Fruit fly (Drosophila melanogaster): ENCODE measurements around the gene CG11458.

The CG11458 gene

dm6 chr3L:20905495-20905894 lies at the start of gene CG11458:
Gene CG11458 (plus strand): TSS chr3L:20905795.
- no peak for TF ChIP-seq noc (tag; optimal IDR thresholded peaks at IDR 0.05)

- TF ChIP-seq noc (tag; optimal IDR thresholded peaks at IDR 0.05), result no peak
These were observed 48.0 kb upstream of the CG11458 start for dm6 chr3L:20857609-20858008.

- TF ChIP-seq noc (tag; optimal IDR thresholded peaks at IDR 0.05), result no peak
These were observed 36.6 kb upstream of the CG11458 start for dm6 chr3L:20868995-20869394.

dm6 chr3L:20883969-20884368 lies 21.6 kb upstream of the CG11458 start:
- TF ChIP-seq noc (tag; optimal IDR thresholded peaks at IDR 0.05), result no peak

- no peak for TF ChIP-seq noc (tag; optimal IDR thresholded peaks at IDR 0.05)
These were observed 20.4 kb upstream of the CG11458 start, which contains the start of gene CG32432 for dm6 chr3L:20885172-20885571. Gene CG32432 (minus strand): TSS chr3L:20885188.

dm6 chr3L:20897317-20897716 lies 8.3 kb upstream of the CG11458 start, which contains the start of the genes Sfp77F and CG43931:
Gene Sfp77F (minus strand): TSS chr3L:20897417.
Gene CG43931 (plus strand): TSS chr3L:20897557.
- no peak for TF ChIP-seq noc (tag; optimal IDR thresholded peaks at IDR 0.05)

dm6 chr3L:20900996-20901395 lies 4.6 kb upstream of the CG11458 start:
- no peak for TF ChIP-seq noc (tag; optimal IDR thresholded peaks at IDR 0.05)

- TF ChIP-seq noc (tag; optimal IDR thresholded peaks at IDR 0.05), result no peak
These were observed 1.4 kb downstream of the CG11458 start for dm6 chr3L:20906959-20907358.

- no peak for TF ChIP-seq noc (tag; optimal IDR thresholded peaks at IDR 0.05)
These were observed 8.8 kb downstream of the CG11458 start for dm6 chr3L:20914375-20914774.

- TF ChIP-seq noc (tag; optimal IDR thresholded peaks at IDR 0.05), result no peak
These were observed 9.5 kb downstream of the CG11458 start for dm6 chr3L:20915111-20915510.

dm6 chr3L:20917025-20917691 lies 11.6 kb downstream of the CG11458 start:
- TF ChIP-seq noc (tag; optimal IDR thresholded peaks at IDR 0.05), result no peak

- no peak for TF ChIP-seq noc (tag; optimal IDR thresholded peaks at IDR 0.05)
These were observed 13.3 kb downstream of the CG11458 start for dm6 chr3L:20918945-20919344.

- no peak for TF ChIP-seq noc (tag; optimal IDR thresholded peaks at IDR 0.05)
These were observed 14.9 kb downstream of the CG11458 start for dm6 chr3L:20920495-20920894.

dm6 chr3L:20921859-20922258 lies 16.3 kb downstream of the CG11458 start:
- no peak for TF ChIP-seq noc (tag; optimal IDR thresholded peaks at IDR 0.05)

- TF ChIP-seq noc (tag; optimal IDR thresholded peaks at IDR 0.05), result no peak
These were observed 16.8 kb downstream of the CG11458 start for dm6 chr3L:20922279-20922830.

dm6 chr3L:20923030-20923591 lies 17.5 kb downstream of the CG11458 start:
- TF ChIP-seq noc (tag; optimal IDR thresholded peaks at IDR 0.05), result no peak

dm6 chr3L:20927526-20927925 lies 21.9 kb downstream of the CG11458 start, which contains the start of gene CG10589:
Gene CG10589 (plus strand): TSS chr3L:20927826.
- TF ChIP-seq noc (tag; optimal IDR thresholded peaks at IDR 0.05), result no peak

All from whole organism, larva.